Fruit fly (Drosophila melanogaster) whole organism, embryonic: ENCODE data around the gene CG44090.

Source experiments
- CG10209 ChIP-seq: fragments of 200-800 bp; sonication (Bioruptor generic); optimal IDR thresholded peaks from 3 replicates; lab custom pipeline; 2017; ENCODE audit warnings: missing biosample characterization, mild to moderate bottlenecking, missing genetic modification characterization, missing genetic modification reagents
- CG10565 ChIP-seq: fragments of 200-800 bp; sonication (Bioruptor generic); optimal IDR thresholded peaks from 3 replicates; lab custom pipeline; 2016; ENCODE audit warnings: missing biosample characterization, mild to moderate bottlenecking, missing genetic modification characterization
- CG11695 ChIP-seq: fragments of 200-800 bp; sonication (Bioruptor generic); IDR thresholded peaks from 3 replicates; pipeline ENCODE4 v1.3.6; 2022; ENCODE audit warnings: missing biosample characterization, missing genetic modification characterization
- CG13287 ChIP-seq: fragments of 200-800 bp; sonication (Bioruptor generic); IDR thresholded peaks from 2 replicates; pipeline ENCODE4 v1.3.6; 2022; ENCODE audit warnings: missing biosample characterization, missing genetic modification characterization; ENCODE audit not compliant: partially characterized antibody
- CG14050 ChIP-seq: fragments of 200-800 bp; sonication (Bioruptor generic); IDR thresholded peaks from 3 replicates; pipeline ENCODE4 v1.3.6; 2022; ENCODE audit warnings: missing biosample characterization, missing genetic modification characterization
- CG14667 ChIP-seq: fragments of 200-800 bp; sonication (Bioruptor generic); IDR thresholded peaks from 2 replicates; pipeline ENCODE4 v1.3.6; 2022; ENCODE audit warnings: missing biosample characterization, missing genetic modification characterization
- CG14710 ChIP-seq: fragments of 200-800 bp; sonication (Bioruptor generic); optimal IDR thresholded peaks from 3 replicates; lab custom pipeline; 2019; ENCODE audit warnings: missing biosample characterization, mild to moderate bottlenecking, missing genetic modification characterization, moderate library complexity
- CG15514 ChIP-seq: fragments of 200-800 bp; sonication (Bioruptor generic); optimal IDR thresholded peaks from 3 replicates; lab custom pipeline; 2017; ENCODE audit warnings: missing biosample characterization, missing genetic modification characterization, mild to moderate bottlenecking, moderate library complexity, missing genetic modification reagents
- CG18599 ChIP-seq: fragments of 200-800 bp; sonication (Bioruptor generic); optimal IDR thresholded peaks from 3 replicates; lab custom pipeline; 2017; ENCODE audit warnings: missing biosample characterization, missing genetic modification characterization, mild to moderate bottlenecking, moderate library complexity, missing genetic modification reagents
- CG2120 ChIP-seq: fragments of 200-800 bp; sonication (Bioruptor generic); optimal IDR thresholded peaks from 3 replicates; lab custom pipeline; 2016; ENCODE audit warnings: missing biosample characterization, missing genetic modification characterization
- CG2712 ChIP-seq: fragments of 200-800 bp; optimal IDR thresholded peaks from 3 replicates; lab custom pipeline; 2019; ENCODE audit warnings: missing biosample characterization, mild to moderate bottlenecking, missing genetic modification characterization, moderate library complexity
- CG32767 ChIP-seq: fragments of 200-800 bp; sonication (Bioruptor generic); IDR thresholded peaks from 2 replicates; pipeline ENCODE4 v1.3.6; 2022; ENCODE audit warnings: missing biosample characterization, missing genetic modification characterization
- CG3407 ChIP-seq: fragments of 200-800 bp; sonication (Bioruptor generic); optimal IDR thresholded peaks from 2 replicates; lab custom pipeline; 2018; ENCODE audit warnings: missing biosample characterization, mild to moderate bottlenecking, missing genetic modification characterization
- CG34224 ChIP-seq: fragments of 200-800 bp; sonication (Bioruptor generic); IDR thresholded peaks from 3 replicates; pipeline ENCODE4 v1.3.6; 2022; ENCODE audit warnings: missing biosample characterization, missing genetic modification characterization; ENCODE audit not compliant: partially characterized antibody
- CG34422 ChIP-seq: fragments of 200-800 bp; sonication (Bioruptor generic); IDR thresholded peaks from 3 replicates; pipeline ENCODE4 v1.3.6; 2022; ENCODE audit warnings: missing biosample characterization, missing genetic modification characterization
- CG3847 ChIP-seq: fragments of 200-800 bp; sonication (Bioruptor generic); IDR thresholded peaks from 2 replicates; pipeline ENCODE4 v1.3.6; 2022; ENCODE audit warnings: missing biosample characterization, missing genetic modification characterization
- CG4282 ChIP-seq: fragments of 200-800 bp; sonication (Bioruptor generic); optimal IDR thresholded peaks from 2 replicates; lab custom pipeline; 2016; ENCODE audit warnings: missing biosample characterization, missing genetic modification characterization
- CG5180 ChIP-seq: fragments of 200-800 bp; sonication (Bioruptor generic); optimal IDR thresholded peaks from 3 replicates; lab custom pipeline; 2017; ENCODE audit warnings: missing biosample characterization, missing genetic modification characterization, mild to moderate bottlenecking, moderate library complexity, missing genetic modification reagents
- CG7556 ChIP-seq: fragments of 200-800 bp; sonication (Bioruptor generic); optimal IDR thresholded peaks from 2 replicates; lab custom pipeline; 2017; ENCODE audit warnings: missing biosample characterization, mild to moderate bottlenecking, missing genetic modification characterization
- CG8290 ChIP-seq, 3 experiments: fragments of 200-800 bp; sonication (Bioruptor generic); optimal IDR thresholded peaks; 2 replicates each; lab custom pipeline; 2016 to 2019; ENCODE audit warnings: missing biosample characterization in 3 of 3, missing genetic modification characterization in 3 of 3, mild to moderate bottlenecking in 2 of 3, moderate library complexity in 1 of 3
- CG9797 ChIP-seq: fragments of 200-800 bp; sonication (Bioruptor generic); optimal IDR thresholded peaks from 3 replicates; lab custom pipeline; 2018; ENCODE audit warnings: missing biosample characterization, mild to moderate bottlenecking, missing genetic modification characterization
- D19A ChIP-seq: fragments of 200-800 bp; optimal IDR thresholded peaks from 3 replicates; lab custom pipeline; 2019; ENCODE audit warnings: missing biosample characterization, mild to moderate bottlenecking, missing genetic modification characterization, moderate library complexity
- Doc3 ChIP-seq: fragments of 200-800 bp; sonication (Bioruptor generic); IDR thresholded peaks from 3 replicates; pipeline ENCODE4 v1.3.6; 2022; ENCODE audit warnings: missing biosample characterization, missing genetic modification characterization; ENCODE audit not compliant: partially characterized antibody
- Gsc ChIP-seq: fragments of 200-800 bp; sonication (Bioruptor generic); IDR thresholded peaks from 2 replicates; pipeline ENCODE4 v1.3.6; 2022; ENCODE audit warnings: missing biosample characterization, missing genetic modification characterization
- HLH4C ChIP-seq: fragments of 200-800 bp; sonication (Bioruptor generic); IDR thresholded peaks from 3 replicates; pipeline ENCODE4 v1.3.6; 2022; ENCODE audit warnings: missing biosample characterization, missing genetic modification characterization; ENCODE audit not compliant: partially characterized antibody
- Hmr ChIP-seq: fragments of 200-800 bp; sonication (Bioruptor generic); optimal IDR thresholded peaks from 3 replicates; lab custom pipeline; 2017; ENCODE audit warnings: mild to moderate bottlenecking, missing biosample characterization, missing genetic modification reagents, missing genetic modification characterization
- Lhr ChIP-seq: fragments of 200-800 bp; sonication (Bioruptor generic); optimal IDR thresholded peaks from 3 replicates; lab custom pipeline; 2017; ENCODE audit warnings: mild to moderate bottlenecking, missing biosample characterization, missing genetic modification reagents, missing genetic modification characterization
- Lim3 ChIP-seq: fragments of 200-800 bp; sonication (Bioruptor generic); IDR thresholded peaks from 2 replicates; pipeline ENCODE4 v1.3.6; 2022; ENCODE audit warnings: missing biosample characterization, missing genetic modification characterization
- Nf-YA ChIP-seq: fragments of 200-800 bp; sonication (Bioruptor generic); IDR thresholded peaks from 2 replicates; pipeline ENCODE4 v1.3.6; 2022; ENCODE audit warnings: missing biosample characterization, missing genetic modification characterization
- Oli ChIP-seq: fragments of 200-800 bp; sonication (Bioruptor generic); optimal IDR thresholded peaks from 2 replicates; lab custom pipeline; 2018; ENCODE audit warnings: missing biosample characterization, mild to moderate bottlenecking, missing genetic modification characterization, moderate library complexity
- Scr ChIP-seq: fragments of 200-800 bp; sonication (Bioruptor generic); IDR thresholded peaks from 2 replicates; pipeline ENCODE4 v1.3.6; 2022; ENCODE audit warnings: missing biosample characterization, missing genetic modification characterization; ENCODE audit not compliant: partially characterized antibody
- Side ChIP-seq: fragments of 200-800 bp; sonication (Bioruptor generic); optimal IDR thresholded peaks from 2 replicates; lab custom pipeline; 2016; ENCODE audit warnings: missing biosample characterization, missing genetic modification characterization
- Sox102F ChIP-seq: fragments of 200-800 bp; sonication (Bioruptor generic); optimal IDR thresholded peaks from 2 replicates; lab custom pipeline; 2018; ENCODE audit warnings: missing biosample characterization, mild to moderate bottlenecking, missing genetic modification characterization, moderate library complexity
- YL-1 ChIP-seq: fragments of 200-800 bp; sonication (Bioruptor generic); optimal IDR thresholded peaks from 3 replicates; lab custom pipeline; 2017; ENCODE audit warnings: missing biosample characterization, mild to moderate bottlenecking, missing genetic modification characterization
- ab ChIP-seq: fragments of 200-800 bp; sonication (Bioruptor generic); optimal IDR thresholded peaks from 2 replicates; lab custom pipeline; 2016; ENCODE audit warnings: missing biosample characterization, missing genetic modification characterization
- bab2 ChIP-seq: fragments of 200-800 bp; sonication (Bioruptor generic); optimal IDR thresholded peaks from 2 replicates; lab custom pipeline; 2016; ENCODE audit warnings: missing biosample characterization, missing genetic modification characterization
- bcd ChIP-seq: fragments of 200-800 bp; sonication (Bioruptor generic); optimal IDR thresholded peaks from 2 replicates; lab custom pipeline; 2017; ENCODE audit warnings: missing biosample characterization, mild to moderate bottlenecking, missing genetic modification characterization
- bigmax ChIP-seq: fragments of 200-800 bp; sonication (Bioruptor generic); optimal IDR thresholded peaks from 2 replicates; lab custom pipeline; 2018; ENCODE audit warnings: missing biosample characterization, mild to moderate bottlenecking, missing genetic modification characterization
- chn ChIP-seq: fragments of 200-800 bp; sonication (Bioruptor generic); optimal IDR thresholded peaks from 2 replicates; lab custom pipeline; 2016; ENCODE audit warnings: missing biosample characterization, missing genetic modification characterization
- corto ChIP-seq: fragments of 200-800 bp; sonication (Bioruptor generic); optimal IDR thresholded peaks from 2 replicates; lab custom pipeline; 2016; ENCODE audit warnings: missing biosample characterization, mild to moderate bottlenecking, missing genetic modification characterization, moderate library complexity
- dan ChIP-seq: fragments of 200-800 bp; sonication (Bioruptor generic); IDR thresholded peaks from 2 replicates; pipeline ENCODE4 v1.3.6; 2022; ENCODE audit warnings: missing biosample characterization, missing genetic modification characterization
- dm ChIP-seq: fragments of 200-800 bp; sonication (Bioruptor generic); optimal IDR thresholded peaks from 3 replicates; lab custom pipeline; 2016; ENCODE audit warnings: missing biosample characterization, missing genetic modification characterization
- dpn ChIP-seq, 2 experiments: fragments of 200-800 bp; sonication (Bioruptor generic); optimal IDR thresholded peaks; 3 replicates each; lab custom pipeline; 2016; ENCODE audit warnings: missing biosample characterization in 2 of 2, missing genetic modification characterization in 2 of 2
- exex ChIP-seq: fragments of 200-800 bp; sonication (Bioruptor generic); optimal IDR thresholded peaks from 4 replicates; lab custom pipeline; 2018; ENCODE audit warnings: missing biosample characterization, mild to moderate bottlenecking, missing genetic modification characterization, moderate library complexity
- gce ChIP-seq: fragments of 200-800 bp; sonication (Bioruptor generic); IDR thresholded peaks from 3 replicates; pipeline ENCODE4 v1.3.6; 2022; ENCODE audit warnings: missing biosample characterization, missing genetic modification characterization
- h ChIP-seq: fragments of >200 bp; optimal IDR thresholded peaks from 2 replicates; lab custom pipeline; 2017
- knrl ChIP-seq: fragments of 200-800 bp; sonication (Bioruptor generic); IDR thresholded peaks from 3 replicates; pipeline ENCODE4 v1.3.6; 2022; ENCODE audit warnings: missing biosample characterization, missing genetic modification characterization; ENCODE audit not compliant: partially characterized antibody
- p53 ChIP-seq: fragments of 200-800 bp; sonication (Bioruptor generic); optimal IDR thresholded peaks from 2 replicates; lab custom pipeline; 2016; ENCODE audit warnings: missing biosample characterization, missing genetic modification characterization
- pho ChIP-seq: fragments of 200-800 bp; sonication (Bioruptor generic); optimal IDR thresholded peaks from 2 replicates; lab custom pipeline; 2016; ENCODE audit warnings: missing biosample characterization, missing genetic modification characterization

The CG44090 gene

dm6 chr3R:17401289-17401752, 32.9 kb downstream of the CG44090 start (continued):
- no peak for TF ChIP-seq Gsc
- peak; percentile 52 for TF ChIP-seq CG2712 (tag; lab: Kevin White, UChicago)
- TF ChIP-seq CG7556 (GFP tag; lab: Kevin White, UChicago), result peak; percentile 13
- no peak for TF ChIP-seq CG9797 (GFP tag; lab: Kevin White, UChicago)
- no peak for TF ChIP-seq Side (GFP tag; lab: Kevin White, UChicago)
- peak; percentile 17 for TF ChIP-seq CG8290 (GFP tag; optimal IDR thresholded peaks at IDR 0.05; lab: Kevin White, UChicago)
- TF ChIP-seq CG8290 (tag; optimal IDR thresholded peaks at IDR 0.05; lab: Kevin White, UChicago), result peak in 1 of 2 experiments; percentile 81
- TF ChIP-seq CG34224, result peak; percentile 77; the same call in 1 of the 3 replicates
- TF ChIP-seq CG34422 (GFP tag; lab: Robert Waterston, UW), result 0 out of 3 replicates have a peak, but pooled peaks have one; percentile 32
- 0 out of 2 replicates have a peak, but pooled peaks have one; percentile 28 for TF ChIP-seq Nf-YA (GFP tag; lab: Robert Waterston, UW)
- TF ChIP-seq ab, result peak; percentile 11
- peak; percentile 56 for TF ChIP-seq exex
- TF ChIP-seq knrl (GFP tag; lab: Robert Waterston, UW), result peak; percentile 86
- no peak for TF ChIP-seq dan (GFP tag; lab: Robert Waterston, UW)
- peak; percentile 46 for TF ChIP-seq CG4282
- no peak for TF ChIP-seq corto
- peak; percentile 21 for TF ChIP-seq dm
- TF ChIP-seq CG10565 (GFP tag; lab: Kevin White, UChicago), result no peak
- TF ChIP-seq CG14710 (tag; lab: Kevin White, UChicago), result peak; percentile 2
- peak; percentile 59 for TF ChIP-seq CG18599 (GFP tag; lab: Kevin White, UChicago)
- no peak for TF ChIP-seq CG5180 (GFP tag; lab: Kevin White, UChicago)
- peak; percentile 47 for TF ChIP-seq bcd (GFP tag; lab: Kevin White, UChicago)
- peak; percentile 62 for TF ChIP-seq YL-1
- peak; percentile 62 for TF ChIP-seq Sox102F
- TF ChIP-seq Lhr (GFP tag; lab: Kevin White, UChicago), result peak; percentile 61
- no peak for TF ChIP-seq p53 (GFP tag; lab: Kevin White, UChicago)
- TF ChIP-seq CG14050 (GFP tag; lab: Robert Waterston, UW), result peak; percentile 11; the same call in 1 of the 3 replicates
- TF ChIP-seq D19A (tag; lab: Kevin White, UChicago), result peak; percentile 2
- TF ChIP-seq CG2120 (GFP tag; lab: Kevin White, UChicago), result peak; percentile 86
- peak; percentile 86 for TF ChIP-seq CG13287 (GFP tag; lab: Robert Waterston, UW)
- TF ChIP-seq Lim3 (GFP tag; lab: Robert Waterston, UW), result no peak
- no peak for TF ChIP-seq CG14667 (GFP tag; lab: Robert Waterston, UW)
- no peak for TF ChIP-seq bigmax (GFP tag; lab: Kevin White, UChicago)
- TF ChIP-seq pho (GFP tag; lab: Kevin White, UChicago), result peak; percentile 71
- no peak for TF ChIP-seq CG3407 (GFP tag; lab: Kevin White, UChicago)
- peak; percentile 55 for TF ChIP-seq Oli
- peak; percentile 48 for TF ChIP-seq chn (GFP tag; lab: Kevin White, UChicago)
- TF ChIP-seq h, result no peak
- peak; percentile 37 for TF ChIP-seq CG15514 (GFP tag; lab: Kevin White, UChicago)
- TF ChIP-seq gce (GFP tag; lab: Robert Waterston, UW), result no peak
- peak; percentile 37 for TF ChIP-seq bab2
- peak; percentile 84 for TF ChIP-seq Scr
- peak; percentile 61 to 70 for TF ChIP-seq dpn (GFP tag; optimal IDR thresholded peaks at IDR 0.05; lab: Kevin White, UChicago)
- TF ChIP-seq CG10209, result peak; percentile 43
- TF ChIP-seq Doc3 (GFP tag; lab: Robert Waterston, UW), result peak; percentile 51; the same call in 2 of the 3 replicates
- peak; percentile 71 for TF ChIP-seq Hmr
- TF ChIP-seq CG11695, result 0 out of 3 replicates have a peak, but pooled peaks have one; percentile 44
- TF ChIP-seq CG3847 (GFP tag; lab: Robert Waterston, UW), result peak; percentile 40
- TF ChIP-seq HLH4C, result peak; percentile 82
- peak; percentile 23; the same call in 1 of the 2 replicates for TF ChIP-seq CG32767 (GFP tag; lab: Robert Waterston, UW)
